Fruit fly (Drosophila melanogaster) Kc167 (cell line): ENCODE data around the gene CG11980.

Source experiments
- Myc ChIP-seq: fragments of >200 bp; optimal IDR thresholded peaks from 2 replicates; lab custom pipeline; 2017; ENCODE audit warnings: missing external identifiers
- Sin3A ChIP-seq: fragments of >200 bp; optimal IDR thresholded peaks from 2 replicates; lab custom pipeline; 2018; ENCODE audit warnings: missing external identifiers
- h ChIP-seq: fragments of >200 bp; optimal IDR thresholded peaks from 3 replicates; lab custom pipeline; 2018; ENCODE audit warnings: missing external identifiers
- insv ChIP-seq: fragments of >200 bp; optimal IDR thresholded peaks from 3 replicates; lab custom pipeline; 2018; ENCODE audit warnings: missing external identifiers
- psq ChIP-seq: fragments of >200 bp; optimal IDR thresholded peaks from 2 replicates; lab custom pipeline; 2017; ENCODE audit warnings: missing external identifiers
- ttk ChIP-seq: sonication (Bioruptor generic); optimal IDR thresholded peaks from 2 replicates; lab custom pipeline; 2017; ENCODE audit warnings: missing external identifiers

The CG11980 gene

DNA sequence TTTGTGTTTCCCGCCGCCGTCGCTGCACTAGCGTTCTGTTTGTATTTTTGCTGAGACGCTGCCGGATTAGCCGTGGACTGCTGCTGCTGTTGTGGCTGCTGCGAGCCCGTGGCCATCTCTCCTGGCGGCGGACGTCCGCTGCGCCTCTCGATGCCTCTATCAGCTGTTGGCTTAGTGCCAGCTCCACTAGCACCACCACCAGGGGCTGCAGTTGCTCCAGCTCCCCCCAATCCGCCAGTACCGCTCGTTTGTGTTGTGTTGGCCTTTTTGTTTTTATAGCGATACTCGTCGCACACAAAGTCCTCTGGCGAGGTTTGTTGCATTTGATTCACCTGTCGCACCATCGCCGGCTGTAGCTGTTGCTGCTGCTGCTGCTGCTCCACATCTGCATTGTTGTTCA, 6.9 kb downstream of the CG11980 start:
- no peak for TF ChIP-seq h (lab: Kevin White, UChicago)

- TF ChIP-seq h (lab: Kevin White, UChicago) = no peak
- TF ChIP-seq ttk = no peak
- no peak for TF ChIP-seq psq (lab: Kevin White, UChicago)
Observed at dm6 chr3R:9011708-9012107, 7.9 kb downstream of the CG11980 start.

dm6 chr3R:9013765-9014380, 10.1 kb downstream of the CG11980 start:
- no peak for TF ChIP-seq ttk
- TF ChIP-seq Sin3A = no peak
- no peak for TF ChIP-seq psq (lab: Kevin White, UChicago)

- TF ChIP-seq Myc (lab: Kevin White, UChicago) = no peak
- no peak for TF ChIP-seq Sin3A
Observed at dm6 chr3R:9014859-9015466, 11.1 kb downstream of the CG11980 start, which contains the start of the genes Kcmf1, Sf3b5 and CG11986. Gene Kcmf1 (minus strand): TSS chr3R:9014909. Gene Sf3b5 (minus strand): TSS chr3R:9015341. Gene CG11986 (plus strand): TSS chr3R:9015446.

dm6 chr3R:9016869-9017268, 13.1 kb downstream of the CG11980 start:
- no peak for TF ChIP-seq ttk
- TF ChIP-seq psq (lab: Kevin White, UChicago) = no peak
- TF ChIP-seq Sin3A = no peak
- TF ChIP-seq Myc (lab: Kevin White, UChicago) = no peak
- TF ChIP-seq h (lab: Kevin White, UChicago) = no peak
- TF ChIP-seq insv (lab: Kevin White, UChicago) = no peak

DNA sequence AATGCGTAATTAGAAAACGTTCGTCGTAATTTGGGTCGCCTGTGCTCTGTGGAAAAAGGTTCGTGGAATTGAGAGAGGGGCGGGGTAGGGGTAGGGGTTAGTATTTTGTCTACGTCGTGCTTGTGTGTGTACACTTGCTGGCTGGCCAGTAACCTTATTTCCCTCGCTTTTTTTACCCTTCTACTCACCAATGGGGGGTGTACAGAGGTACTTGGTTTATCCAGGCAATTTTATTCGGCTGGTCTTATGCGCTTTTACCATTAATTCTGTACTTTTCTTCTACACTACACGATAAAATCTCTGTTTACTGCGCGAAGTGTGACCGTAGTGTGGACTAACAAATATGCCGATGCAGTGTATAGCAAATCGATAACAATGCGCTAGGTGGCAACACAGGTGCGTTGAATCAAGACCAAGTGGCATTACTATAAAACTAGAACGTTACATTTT, 15.9 kb downstream of the CG11980 start, which contains the start of gene tgo:
tgo (minus strand) TSS at position 334 of the 450 bp plus-strand sequence.
- TF ChIP-seq ttk (no peak), Myc (lab: Kevin White, UChicago) (no peak), psq (lab: Kevin White, UChicago) (no peak), Sin3A (no peak), insv (lab: Kevin White, UChicago) (no peak), h (lab: Kevin White, UChicago) (no peak)

dm6 chr3R:9023934-9024333, 20.1 kb downstream of the CG11980 start:
- TF ChIP-seq Myc (lab: Kevin White, UChicago) (no peak), h (lab: Kevin White, UChicago) (no peak), psq (lab: Kevin White, UChicago) (no peak), Sin3A (no peak), insv (lab: Kevin White, UChicago) (no peak), ttk (no peak)

DNA sequence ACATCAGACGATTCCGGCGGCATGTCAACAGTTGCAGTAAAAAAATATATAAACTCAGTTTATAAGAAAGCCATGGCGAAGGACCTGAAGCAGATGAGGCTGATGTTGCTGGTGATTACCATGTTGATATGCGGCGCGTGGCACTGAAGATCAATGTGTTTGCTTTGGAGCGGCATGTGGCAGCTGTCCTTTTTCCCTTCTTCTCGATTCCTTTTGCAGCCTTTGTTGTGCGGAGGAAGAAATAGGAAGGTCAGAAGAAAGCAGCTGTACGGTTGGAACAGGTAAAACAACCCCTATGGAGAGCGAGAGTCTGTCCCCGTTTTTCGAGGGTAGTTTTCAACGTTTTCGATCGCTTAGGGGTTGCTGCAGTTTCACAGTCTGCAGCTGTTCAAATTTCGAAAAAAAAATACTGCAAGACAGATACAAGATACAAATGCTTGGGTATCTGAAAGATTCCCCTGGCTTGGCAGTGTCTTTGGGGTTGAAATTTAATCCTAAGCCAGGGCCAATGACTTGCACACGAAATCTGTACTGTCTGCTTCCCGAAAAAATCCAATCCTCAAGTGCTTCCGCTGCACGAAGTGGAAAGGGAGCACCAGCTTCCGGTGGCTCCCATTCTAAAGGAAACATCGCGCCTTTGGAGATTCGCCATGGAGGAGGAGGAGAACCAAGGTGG, 21.2 kb downstream of the CG11980 start:
- TF ChIP-seq Myc (lab: Kevin White, UChicago) (no peak), insv (lab: Kevin White, UChicago) (no peak), ttk (no peak), psq (lab: Kevin White, UChicago) (no peak), Sin3A (no peak), h (lab: Kevin White, UChicago) (no peak)

- no peak for TF ChIP-seq h (lab: Kevin White, UChicago)
Observed at dm6 chr3R:9027082-9027481, 23.3 kb downstream of the CG11980 start.

DNA sequence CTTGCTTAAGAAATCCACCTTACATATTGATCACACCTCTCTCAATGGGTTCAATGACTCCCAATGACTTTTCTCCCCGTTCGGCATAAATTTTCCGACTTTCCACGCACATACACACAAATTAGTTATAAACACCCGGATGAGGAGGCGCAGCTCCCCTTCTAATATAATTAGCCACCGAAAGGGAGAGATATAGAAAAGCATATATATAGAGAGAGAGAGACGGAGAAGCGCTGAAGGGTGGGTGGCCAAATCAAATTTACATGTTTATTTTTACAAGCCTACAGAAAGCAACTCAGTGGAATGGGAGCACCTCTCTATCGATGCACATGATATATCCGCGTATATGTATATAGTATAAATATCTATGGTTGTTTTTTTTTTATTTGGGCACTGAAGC, 24.9 kb downstream of the CG11980 start:
- TF ChIP-seq psq (lab: Kevin White, UChicago) (no peak), Myc (lab: Kevin White, UChicago) (no peak), h (lab: Kevin White, UChicago) (no peak), insv (lab: Kevin White, UChicago) (no peak), ttk (no peak), Sin3A (no peak)

DNA sequence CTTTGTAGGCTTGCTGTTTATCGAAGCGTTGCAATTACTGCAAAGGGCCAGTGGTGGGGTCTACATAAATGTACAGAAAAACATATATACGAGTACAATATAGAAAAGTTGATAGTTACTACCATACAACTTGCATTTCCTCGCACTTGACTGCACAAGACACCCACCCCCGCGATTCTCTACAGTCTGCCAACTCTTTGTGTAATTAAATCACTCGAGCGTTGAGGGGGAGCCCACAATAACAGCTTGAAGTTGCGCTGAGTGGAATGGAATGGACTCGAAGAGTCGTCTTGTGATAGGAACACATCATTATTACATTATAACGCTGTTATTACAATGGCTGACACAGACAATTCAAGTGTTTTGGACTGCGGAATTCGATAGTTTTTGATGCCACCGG, 25.6 kb downstream of the CG11980 start:
- no peak for TF ChIP-seq Sin3A
- TF ChIP-seq Myc (lab: Kevin White, UChicago) = no peak
- no peak for TF ChIP-seq insv (lab: Kevin White, UChicago)
- TF ChIP-seq psq (lab: Kevin White, UChicago) = no peak
- TF ChIP-seq h (lab: Kevin White, UChicago) = no peak
- no peak for TF ChIP-seq ttk

- TF ChIP-seq h (lab: Kevin White, UChicago) (no peak), Sin3A (no peak)
Observed at dm6 chr3R:9030006-9030749, 26.4 kb downstream of the CG11980 start.

DNA sequence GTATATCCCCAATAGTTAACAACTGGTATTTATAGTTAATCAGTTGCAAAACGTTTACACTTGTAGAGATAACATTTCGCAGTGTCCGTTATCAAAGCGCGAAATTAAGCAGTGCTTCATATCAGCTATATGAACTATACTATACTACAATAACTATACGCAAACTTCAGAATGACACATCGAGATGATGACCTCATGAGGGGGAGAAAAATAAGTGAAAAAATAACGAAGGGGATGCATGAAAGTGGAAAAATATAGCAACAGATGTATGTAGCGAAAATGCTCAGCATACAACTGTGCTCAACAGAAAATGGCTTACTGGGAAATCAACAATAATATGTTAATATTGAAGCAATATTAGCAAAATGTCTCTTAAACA, 26.9 kb downstream of the CG11980 start:
- no peak for TF ChIP-seq h (lab: Kevin White, UChicago)
- TF ChIP-seq psq (lab: Kevin White, UChicago) = no peak
- no peak for TF ChIP-seq ttk
